Fruit fly (Drosophila melanogaster) whole organism, embryonic: ENCODE results near the gene Nepl21.

Experiments used
- ATbp ChIP-seq: fragments of 200-800 bp; sonication (Bioruptor generic); optimal IDR thresholded peaks from 2 replicates; lab custom pipeline; 2017; ENCODE audit warnings: missing biosample characterization, mild to moderate bottlenecking, missing genetic modification characterization, missing genetic modification reagents
- Atf-2 ChIP-seq: fragments of 200-800 bp; sonication (Bioruptor generic); optimal IDR thresholded peaks from 2 replicates; lab custom pipeline; 2016; ENCODE audit warnings: missing biosample characterization, missing genetic modification characterization
- BtbVII ChIP-seq: fragments of 200-800 bp; sonication (Bioruptor generic); optimal IDR thresholded peaks from 3 replicates; lab custom pipeline; 2017; ENCODE audit warnings: missing biosample characterization, mild to moderate bottlenecking, missing genetic modification characterization
- CG10462 ChIP-seq: fragments of 200-800 bp; sonication (Bioruptor generic); optimal IDR thresholded peaks from 2 replicates; lab custom pipeline; 2016; ENCODE audit warnings: missing biosample characterization, missing genetic modification characterization
- CG10654 ChIP-seq: fragments of 200-800 bp; sonication (Bioruptor generic); optimal IDR thresholded peaks from 2 replicates; lab custom pipeline; 2016; ENCODE audit warnings: missing biosample characterization, missing genetic modification characterization
- CG11695 ChIP-seq: fragments of 200-800 bp; sonication (Bioruptor generic); IDR thresholded peaks from 3 replicates; pipeline ENCODE4 v1.3.6; 2022; ENCODE audit warnings: missing biosample characterization, missing genetic modification characterization
- CG12104 ChIP-seq: fragments of 200-800 bp; sonication (Bioruptor generic); optimal IDR thresholded peaks from 3 replicates; lab custom pipeline; 2016; ENCODE audit warnings: missing biosample characterization, missing genetic modification characterization
- CG12769 ChIP-seq: fragments of 200-800 bp; sonication (Bioruptor generic); optimal IDR thresholded peaks from 2 replicates; lab custom pipeline; 2019; ENCODE audit warnings: missing biosample characterization, mild to moderate bottlenecking, missing genetic modification characterization, moderate library complexity
- CG14050 ChIP-seq: fragments of 200-800 bp; sonication (Bioruptor generic); IDR thresholded peaks from 3 replicates; pipeline ENCODE4 v1.3.6; 2022; ENCODE audit warnings: missing biosample characterization, missing genetic modification characterization
- CG14710 ChIP-seq: fragments of 200-800 bp; sonication (Bioruptor generic); optimal IDR thresholded peaks from 3 replicates; lab custom pipeline; 2019; ENCODE audit warnings: missing biosample characterization, mild to moderate bottlenecking, missing genetic modification characterization, moderate library complexity
- CG17359 ChIP-seq: fragments of 200-800 bp; sonication (Bioruptor generic); optimal IDR thresholded peaks from 3 replicates; lab custom pipeline; 2018; ENCODE audit warnings: missing biosample characterization, mild to moderate bottlenecking, missing genetic modification characterization, moderate library complexity
- CG18764 ChIP-seq: fragments of 200-800 bp; sonication (Bioruptor generic); optimal IDR thresholded peaks from 3 replicates; lab custom pipeline; 2016; ENCODE audit warnings: missing biosample characterization, missing genetic modification characterization
- CG31441 ChIP-seq: fragments of 200-800 bp; sonication (Bioruptor generic); IDR thresholded peaks from 2 replicates; pipeline ENCODE4 v1.3.6; 2022; ENCODE audit warnings: missing biosample characterization, missing genetic modification characterization
- CG6689 ChIP-seq: fragments of 200-800 bp; sonication (Bioruptor generic); IDR thresholded peaks from 2 replicates; pipeline ENCODE4 v1.3.6; 2022; ENCODE audit warnings: missing biosample characterization, missing genetic modification characterization
- CG6765 ChIP-seq: fragments of 200-800 bp; sonication (Bioruptor generic); optimal IDR thresholded peaks from 3 replicates; lab custom pipeline; 2017; ENCODE audit warnings: missing biosample characterization, mild to moderate bottlenecking, missing genetic modification characterization
- CG7271 ChIP-seq: fragments of 200-800 bp; sonication (Bioruptor generic); optimal IDR thresholded peaks from 2 replicates; lab custom pipeline; 2018; ENCODE audit warnings: missing biosample characterization, mild to moderate bottlenecking, missing genetic modification characterization, moderate library complexity
- CG9817 ChIP-seq: fragments of 200-800 bp; sonication (Bioruptor generic); optimal IDR thresholded peaks from 2 replicates; lab custom pipeline; 2018; ENCODE audit warnings: missing biosample characterization, mild to moderate bottlenecking, missing genetic modification characterization, moderate library complexity
- CG9876 ChIP-seq: fragments of 200-800 bp; sonication (Bioruptor generic); optimal IDR thresholded peaks from 2 replicates; lab custom pipeline; 2016; ENCODE audit warnings: missing biosample characterization, missing genetic modification characterization
- Dref ChIP-seq: fragments of 200-800 bp; sonication (Bioruptor generic); IDR thresholded peaks from 2 replicates; pipeline ENCODE4 v1.3.6; 2022; ENCODE audit warnings: missing biosample characterization, missing genetic modification characterization
- E2f2 ChIP-seq: fragments of 200-800 bp; sonication (Bioruptor generic); IDR thresholded peaks from 2 replicates; pipeline ENCODE4 v1.3.6; 2022; ENCODE audit warnings: missing biosample characterization, missing genetic modification characterization
- ERR ChIP-seq: fragments of 200-800 bp; sonication (Bioruptor generic); optimal IDR thresholded peaks from 2 replicates; lab custom pipeline; 2016; ENCODE audit warnings: missing biosample characterization, missing genetic modification characterization
- Ets65A ChIP-seq: fragments of 200-800 bp; sonication (Bioruptor generic); peaks from one replicate; lab custom pipeline; 2016; ENCODE audit warnings: missing biosample characterization, missing genetic modification characterization
- Ets97D ChIP-seq: fragments of 200-800 bp; sonication (Bioruptor generic); optimal IDR thresholded peaks from 3 replicates; lab custom pipeline; 2016; ENCODE audit warnings: missing biosample characterization, missing genetic modification characterization
- Hr39 ChIP-seq: fragments of >200 bp; optimal IDR thresholded peaks from 2 replicates; lab custom pipeline; 2017
- Kr ChIP-seq: fragments of 200-800 bp; sonication (Bioruptor generic); optimal IDR thresholded peaks from 2 replicates; lab custom pipeline; 2017; ENCODE audit warnings: missing biosample characterization, mild to moderate bottlenecking, missing genetic modification characterization
- Lhr ChIP-seq: fragments of 200-800 bp; sonication (Bioruptor generic); optimal IDR thresholded peaks from 3 replicates; lab custom pipeline; 2017; ENCODE audit warnings: mild to moderate bottlenecking, missing biosample characterization, missing genetic modification reagents, missing genetic modification characterization
- Lpt ChIP-seq: fragments of >200 bp; optimal IDR thresholded peaks from 2 replicates; lab custom pipeline; 2018; ENCODE audit warnings: missing biosample characterization, missing genetic modification characterization
- NC2β ChIP-seq: fragments of 200-800 bp; sonication (Bioruptor generic); optimal IDR thresholded peaks from 2 replicates; lab custom pipeline; 2016; ENCODE audit warnings: missing biosample characterization, missing genetic modification characterization
- Side ChIP-seq: fragments of 200-800 bp; sonication (Bioruptor generic); optimal IDR thresholded peaks from 2 replicates; lab custom pipeline; 2016; ENCODE audit warnings: missing biosample characterization, missing genetic modification characterization
- Sry-β ChIP-seq: fragments of 200-800 bp; sonication (Bioruptor generic); optimal IDR thresholded peaks from 2 replicates; lab custom pipeline; 2018; ENCODE audit warnings: missing biosample characterization, mild to moderate bottlenecking, missing genetic modification characterization, moderate library complexity
- Vsx1 ChIP-seq: fragments of 200-800 bp; sonication (Bioruptor generic); optimal IDR thresholded peaks from 2 replicates; lab custom pipeline; 2017; ENCODE audit warnings: missing biosample characterization, mild to moderate bottlenecking, missing genetic modification characterization, missing genetic modification reagents
- ac ChIP-seq: fragments of 200-800 bp; sonication (Bioruptor generic); optimal IDR thresholded peaks from 3 replicates; lab custom pipeline; 2017; ENCODE audit warnings: missing biosample characterization, mild to moderate bottlenecking, missing genetic modification characterization
- amos ChIP-seq: fragments of 200-800 bp; sonication (Bioruptor generic); IDR thresholded peaks from 2 replicates; pipeline ENCODE4 v1.3.6; 2022; ENCODE audit warnings: missing biosample characterization, missing genetic modification characterization; ENCODE audit not compliant: partially characterized antibody
- ato ChIP-seq: fragments of 200-800 bp; sonication (Bioruptor generic); IDR thresholded peaks from 2 replicates; pipeline ENCODE4 v1.3.6; 2022; ENCODE audit warnings: missing biosample characterization, missing genetic modification characterization; ENCODE audit not compliant: partially characterized antibody
- br ChIP-seq: fragments of >200 bp; optimal IDR thresholded peaks from 2 replicates; lab custom pipeline; 2017
- da ChIP-seq: fragments of 200-800 bp; sonication (Bioruptor generic); optimal IDR thresholded peaks from 2 replicates; lab custom pipeline; 2016; ENCODE audit warnings: missing biosample characterization, missing genetic modification characterization
- dm ChIP-seq: fragments of 200-800 bp; sonication (Bioruptor generic); optimal IDR thresholded peaks from 3 replicates; lab custom pipeline; 2016; ENCODE audit warnings: missing biosample characterization, missing genetic modification characterization
- dmrt11E ChIP-seq: fragments of 200-800 bp; sonication (Bioruptor generic); optimal IDR thresholded peaks from 3 replicates; lab custom pipeline; 2018; ENCODE audit warnings: missing biosample characterization, mild to moderate bottlenecking, missing genetic modification characterization, moderate library complexity
- exex ChIP-seq: fragments of 200-800 bp; sonication (Bioruptor generic); optimal IDR thresholded peaks from 4 replicates; lab custom pipeline; 2018; ENCODE audit warnings: missing biosample characterization, mild to moderate bottlenecking, missing genetic modification characterization, moderate library complexity
- jing ChIP-seq: fragments of 200-800 bp; sonication (Bioruptor generic); optimal IDR thresholded peaks from 2 replicates; lab custom pipeline; 2018; ENCODE audit warnings: missing biosample characterization, mild to moderate bottlenecking, missing genetic modification characterization
- jumu ChIP-seq: fragments of 200-800 bp; sonication (Bioruptor generic); optimal IDR thresholded peaks from 3 replicates; lab custom pipeline; 2016; ENCODE audit warnings: missing biosample characterization, missing genetic modification characterization
- lilli ChIP-seq: fragments of 200-800 bp; sonication (Bioruptor generic); optimal IDR thresholded peaks from 3 replicates; lab custom pipeline; 2016; ENCODE audit warnings: missing biosample characterization, missing genetic modification characterization
- lmd ChIP-seq: fragments of 200-800 bp; sonication (Bioruptor generic); IDR thresholded peaks from 2 replicates; pipeline ENCODE4 v1.3.6; 2022; ENCODE audit warnings: missing biosample characterization, missing genetic modification characterization
- mam ChIP-seq: fragments of 200-800 bp; sonication (Bioruptor generic); optimal IDR thresholded peaks from 3 replicates; lab custom pipeline; 2016; ENCODE audit warnings: missing biosample characterization, missing genetic modification characterization
- sima ChIP-seq: fragments of 200-800 bp; sonication (Bioruptor generic); optimal IDR thresholded peaks from 2 replicates; lab custom pipeline; 2016; ENCODE audit warnings: missing biosample characterization, missing genetic modification characterization
- sna ChIP-seq: fragments of 200-800 bp; sonication (Bioruptor generic); IDR thresholded peaks from 2 replicates; pipeline ENCODE4 v1.3.6; 2022; ENCODE audit warnings: missing biosample characterization, missing genetic modification characterization; ENCODE audit not compliant: partially characterized antibody
- so ChIP-seq: fragments of 200-800 bp; sonication (Bioruptor generic); IDR thresholded peaks from 3 replicates; pipeline ENCODE4 v1.3.6; 2022; ENCODE audit warnings: missing biosample characterization, missing genetic modification characterization
- stwl ChIP-seq: fragments of 200-800 bp; sonication (Bioruptor generic); optimal IDR thresholded peaks from 3 replicates; lab custom pipeline; 2018; ENCODE audit warnings: missing biosample characterization, mild to moderate bottlenecking, missing genetic modification characterization, moderate library complexity
- zen2 ChIP-seq: fragments of 200-800 bp; sonication (Bioruptor generic); IDR thresholded peaks from 3 replicates; pipeline ENCODE4 v1.3.6; 2022; ENCODE audit warnings: missing biosample characterization, missing genetic modification characterization; ENCODE audit not compliant: partially characterized antibody

Nepl21 gene

DNA sequence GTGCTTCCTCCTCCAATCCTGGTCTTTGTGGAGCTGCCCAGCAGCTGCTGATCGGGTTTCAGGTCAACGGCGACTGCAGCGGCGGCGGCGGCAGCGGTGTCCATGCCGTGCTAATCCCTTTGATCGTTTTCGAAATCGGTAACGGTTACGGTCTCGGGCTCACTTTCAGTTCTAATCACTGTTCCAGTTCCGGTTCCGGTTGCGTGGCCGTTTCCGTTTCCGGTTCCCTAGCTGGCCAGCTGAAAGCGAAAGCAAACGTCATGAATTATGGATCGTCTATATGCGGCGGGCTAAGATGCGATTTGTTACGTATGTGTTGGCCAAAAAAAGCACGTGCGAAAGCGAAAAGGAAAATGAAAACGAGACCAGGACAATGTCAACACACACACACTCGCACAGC lies 3.3 kb downstream of the Nepl21 start (continued):
- TF ChIP-seq CG10654 (GFP tag; lab: Kevin White, UChicago) (no peak), E2f2 (GFP tag; lab: Robert Waterston, UW) (no peak), Ets97D (GFP tag; lab: Kevin White, UChicago) (peak; percentile 63), ato (GFP tag; lab: Robert Waterston, UW) (no peak), CG6689 (GFP tag; lab: Robert Waterston, UW) (no peak), ac (no peak), zen2 (GFP tag; lab: Robert Waterston, UW) (no peak), stwl (tag; lab: Kevin White, UChicago) (no peak), CG17359 (tag; lab: Kevin White, UChicago) (no peak), lmd (GFP tag; lab: Robert Waterston, UW) (no peak), sna (GFP tag; lab: Robert Waterston, UW) (no peak)

DNA sequence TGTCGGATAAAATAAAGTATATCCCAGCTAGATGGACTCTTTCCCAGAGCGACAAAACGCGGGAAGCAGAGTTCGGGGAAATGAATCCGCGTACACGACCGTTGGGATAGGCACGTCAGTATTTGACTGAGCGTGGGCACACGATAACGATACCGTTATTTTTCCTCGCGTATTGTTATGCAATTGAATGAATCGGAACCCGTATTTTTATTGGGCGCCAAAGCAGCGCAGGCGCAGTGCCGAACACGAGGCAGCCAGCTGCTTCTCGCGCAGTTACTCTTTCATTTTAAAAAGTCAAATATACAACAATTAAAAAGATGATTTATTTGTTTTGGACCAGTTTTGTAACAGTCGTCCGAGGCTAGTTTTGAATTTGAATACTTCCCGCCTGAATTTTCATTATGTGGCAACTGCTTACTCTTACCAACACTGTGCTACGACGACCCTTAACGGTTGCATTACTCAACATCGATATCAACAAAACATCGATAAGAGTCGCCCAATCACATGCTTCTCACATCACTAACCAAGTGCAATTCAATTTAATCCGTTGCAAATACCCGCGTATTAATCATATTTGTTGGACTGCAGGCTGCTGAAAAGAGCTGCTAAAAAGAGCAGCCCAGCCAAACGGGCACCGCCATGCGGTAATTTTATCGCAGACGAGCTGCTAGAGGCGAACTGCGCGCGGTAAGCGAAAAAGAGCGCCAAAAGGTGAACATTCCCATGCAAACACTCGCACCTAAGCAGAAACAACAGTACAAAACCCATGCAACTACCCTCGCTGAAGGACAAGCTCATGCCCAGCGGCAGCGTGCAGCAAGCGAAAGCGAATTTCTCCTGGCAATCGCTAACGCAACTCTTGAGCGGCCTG lies 4.3 kb downstream of the Nepl21 start, which contains the start of the genes CG33203 and Doa:
Gene CG33203, minus strand, starts transcription at position 151 of the 874 bp plus-strand sequence.
Gene Doa, plus strand, starts transcription at position 515 of the 874 bp plus-strand sequence.
- TF ChIP-seq Lhr (GFP tag; lab: Kevin White, UChicago) (peak; percentile 80), Kr (GFP tag; lab: Kevin White, UChicago) (no peak), CG12104 (GFP tag; lab: Kevin White, UChicago) (no peak), Side (GFP tag; lab: Kevin White, UChicago) (peak; percentile 18), CG6765 (GFP tag; lab: Kevin White, UChicago) (no peak), dmrt11E (peak; percentile 23), da (no peak), jing (GFP tag; lab: Kevin White, UChicago) (no peak), CG14710 (peak; percentile 68), ATbp (GFP tag; lab: Kevin White, UChicago) (no peak), CG9876 (GFP tag; lab: Kevin White, UChicago) (peak; percentile 21), amos (peak; percentile 90), lilli (GFP tag; lab: Kevin White, UChicago) (peak; percentile 67), so (GFP tag; lab: Robert Waterston, UW) (no peak), CG11695 (GFP tag; lab: Robert Waterston, UW) (no peak), Hr39 (lab: Kevin White, UChicago) (no peak), exex (tag; lab: Kevin White, UChicago) (no peak), CG18764 (GFP tag; lab: Kevin White, UChicago) (peak; percentile 14), Sry-β (GFP tag; lab: Kevin White, UChicago) (no peak), br (lab: Kevin White, UChicago) (no peak), Ets65A (GFP tag; lab: Kevin White, UChicago) (peak; percentile 95), CG31441 (GFP tag; lab: Robert Waterston, UW) (0 out of 2 replicates have a peak, but pooled peaks have one; percentile 7), dm (GFP tag; lab: Kevin White, UChicago) (no peak), CG14050 (GFP tag; lab: Robert Waterston, UW) (no peak), Dref (peak; percentile 96), mam (GFP tag; lab: Kevin White, UChicago) (peak; percentile 76), CG7271 (tag; lab: Kevin White, UChicago) (no peak), sima (peak; percentile 39), CG10462 (no peak), Lpt (GFP tag; lab: Kevin White, UChicago) (no peak), NC2β (GFP tag; lab: Kevin White, UChicago) (peak; percentile 45), ERR (GFP tag; lab: Kevin White, UChicago) (no peak), CG12769 (tag; lab: Kevin White, UChicago) (peak; percentile 34), Vsx1 (GFP tag; lab: Kevin White, UChicago) (no peak), BtbVII (GFP tag; lab: Kevin White, UChicago) (no peak), Atf-2 (GFP tag; lab: Kevin White, UChicago) (no peak), jumu (peak; percentile 72), CG9817 (peak; percentile 53)
